Worm (Caenorhabditis elegans) whole organism, L4 larva: ENCODE measurements around the gene E04D5.4.
A peak's percentile ranks its signal among the peaks of the same experiment; 100 is the strongest.

Experiments used
- D1046.2 ChIP-seq: fragments of 200-800 bp; sonication (Bioruptor generic); IDR thresholded peaks from 2 replicates; pipeline ENCODE4 v1.3.6; 2022; ENCODE audit warnings: missing genetic modification characterization, missing compliant biosample characterization
- F10B5.3 ChIP-seq: sonication (generic microtip); optimal IDR thresholded peaks from 2 replicates; lab custom pipeline; 2016; ENCODE audit warnings: mild to moderate bottlenecking, missing genetic modification characterization, missing compliant biosample characterization
- F37D6.2 ChIP-seq: sonication (generic microtip); optimal IDR thresholded peaks from 2 replicates; lab custom pipeline; 2016; ENCODE audit warnings: mild to moderate bottlenecking, missing genetic modification characterization, missing compliant biosample characterization
- F49E8.2 ChIP-seq: sonication (generic microtip); optimal IDR thresholded peaks from 2 replicates; lab custom pipeline; 2016; ENCODE audit warnings: missing compliant biosample characterization, mild to moderate bottlenecking, missing genetic modification characterization, borderline replicate concordance
- T26A8.4 ChIP-seq: fragments of 200-800 bp; sonication (Bioruptor generic); IDR thresholded peaks from 2 replicates; pipeline ENCODE4 v1.3.6; 2022; ENCODE audit warnings: missing genetic modification characterization, missing compliant biosample characterization
- Y105C5A.15 ChIP-seq: fragments of 200-800 bp; sonication (Bioruptor generic); IDR thresholded peaks from 2 replicates; pipeline ENCODE4 v1.3.6; 2022; ENCODE audit warnings: missing genetic modification characterization, missing compliant biosample characterization
- Y48G9A.11 ChIP-seq: fragments of 200-800 bp; sonication (Bioruptor generic); IDR thresholded peaks from 2 replicates; pipeline ENCODE4 v1.3.6; 2022; ENCODE audit warnings: missing genetic modification reagents, missing genetic modification characterization, missing compliant biosample characterization
- Y5F2A.4 ChIP-seq: fragments of 200-800 bp; sonication (Bioruptor generic); optimal IDR thresholded peaks from 2 replicates; lab custom pipeline; 2018; ENCODE audit warnings: mild to moderate bottlenecking, missing genetic modification characterization, missing compliant biosample characterization
- ZK546.5 ChIP-seq, 2 experiments: sonication (generic microtip); optimal IDR thresholded peaks; 2 replicates each; lab custom pipeline; 2017; ENCODE audit warnings: missing biosample characterization in 2 of 2, missing genetic modification characterization in 2 of 2
- ama-1 ChIP-seq: fragments of 150-350 bp; optimal IDR thresholded peaks from 2 replicates; lab custom pipeline; 2014; ENCODE audit warnings: inconsistent platforms, mixed read lengths
- arid-1 ChIP-seq: fragments of 200-800 bp; sonication (Bioruptor generic); conservative IDR thresholded peaks from 2 replicates; pipeline ENCODE4 v1.3.6; 2022; ENCODE audit warnings: missing genetic modification reagents, missing genetic modification characterization, missing compliant biosample characterization
- ceh-28 ChIP-seq: fragments of 150-350 bp; optimal IDR thresholded peaks from 2 replicates; lab custom pipeline; 2014; ENCODE audit warnings: missing biosample characterization, missing genetic modification reagents, missing genetic modification characterization
- ceh-44 ChIP-seq: fragments of 200-800 bp; sonication (Bioruptor generic); IDR thresholded peaks from 2 replicates; pipeline ENCODE4 v1.3.6; 2022; ENCODE audit warnings: missing genetic modification reagents, missing genetic modification characterization, missing compliant biosample characterization
- ceh-62 ChIP-seq: sonication (generic microtip); optimal IDR thresholded peaks from 2 replicates; lab custom pipeline; 2017; ENCODE audit warnings: missing biosample characterization, missing genetic modification characterization
- ceh-82 ChIP-seq: sonication (generic microtip); optimal IDR thresholded peaks from 2 replicates; lab custom pipeline; 2017; ENCODE audit warnings: missing biosample characterization, missing genetic modification characterization
- daf-12 ChIP-seq: fragments of 150-350 bp; optimal IDR thresholded peaks from 2 replicates; lab custom pipeline; 2014; ENCODE audit warnings: missing biosample characterization, missing genetic modification reagents, missing genetic modification characterization
- daf-19 ChIP-seq: fragments of 200-800 bp; sonication (Bioruptor generic); conservative IDR thresholded peaks from 2 replicates; pipeline ENCODE4 v1.3.6; 2022; ENCODE audit warnings: missing genetic modification characterization, missing compliant biosample characterization
- dmd-6 ChIP-seq: fragments of 200-800 bp; sonication (Bioruptor generic); IDR thresholded peaks from 2 replicates; pipeline ENCODE4 v1.3.6; 2022; ENCODE audit warnings: missing genetic modification reagents, missing genetic modification characterization, missing compliant biosample characterization
- dmd-8 ChIP-seq: fragments of 200-800 bp; sonication (Bioruptor generic); IDR thresholded peaks from 2 replicates; pipeline ENCODE4 v1.3.6; 2022; ENCODE audit warnings: missing genetic modification characterization, missing compliant biosample characterization
- dmd-9 ChIP-seq: fragments of 200-800 bp; sonication (Bioruptor generic); IDR thresholded peaks from 2 replicates; pipeline ENCODE4 v1.3.6; 2022; ENCODE audit warnings: missing genetic modification reagents, missing genetic modification characterization, missing compliant biosample characterization
- egl-43 ChIP-seq: fragments of 200-800 bp; sonication (Bioruptor generic); IDR thresholded peaks from 2 replicates; pipeline ENCODE4 v1.3.6; 2022; ENCODE audit warnings: missing genetic modification reagents, missing genetic modification characterization, missing compliant biosample characterization
- fkh-10 ChIP-seq: fragments of 150-350 bp; optimal IDR thresholded peaks from 2 replicates; lab custom pipeline; 2014; ENCODE audit warnings: missing biosample characterization, missing genetic modification reagents, missing genetic modification characterization
- gei-8 ChIP-seq: fragments of 200-800 bp; sonication (Bioruptor generic); optimal IDR thresholded peaks from 2 replicates; lab custom pipeline; 2018; ENCODE audit warnings: mild to moderate bottlenecking, missing genetic modification characterization, missing compliant biosample characterization
- hif-1 ChIP-seq, 2 experiments: sonication (generic microtip); optimal IDR thresholded peaks; 2 replicates each; lab custom pipeline; 2016 to 2017; ENCODE audit warnings: missing compliant biosample characterization in 2 of 2, missing genetic modification characterization in 2 of 2, missing genetic modification reagents in 2 of 2, missing genotype in 2 of 2, mild to moderate bottlenecking in 1 of 2
- hlh-11 ChIP-seq: fragments of 200-800 bp; sonication (Bioruptor generic); optimal IDR thresholded peaks from 2 replicates; lab custom pipeline; 2018; ENCODE audit warnings: mild to moderate bottlenecking, missing genetic modification characterization, missing compliant biosample characterization
- hlh-30 ChIP-seq: sonication (generic microtip); optimal IDR thresholded peaks from 2 replicates; lab custom pipeline; 2017; ENCODE audit warnings: antibody characterized with exemption, mild to moderate bottlenecking, missing genetic modification characterization, missing compliant biosample characterization; ENCODE audit not compliant: insufficient read depth
- hmg-1.1 ChIP-seq: fragments of 200-800 bp; sonication (Bioruptor generic); IDR thresholded peaks from 2 replicates; pipeline ENCODE4 v1.3.6; 2022; ENCODE audit warnings: missing genetic modification reagents, missing genetic modification characterization, missing compliant biosample characterization
- lin-13 ChIP-seq: fragments of 150-350 bp; optimal IDR thresholded peaks from 2 replicates; lab custom pipeline; 2014; ENCODE audit warnings: missing biosample characterization, missing genetic modification reagents, missing genetic modification characterization
- lin-15B ChIP-seq: fragments of 150-350 bp; sonication (generic microtip); optimal IDR thresholded peaks from 3 replicates; lab custom pipeline; 2014; ENCODE audit warnings: missing biosample characterization, missing genetic modification characterization
- lin-29 ChIP-seq: fragments of 200-800 bp; sonication (Bioruptor generic); IDR thresholded peaks from 2 replicates; pipeline ENCODE4 v1.3.6; 2022; ENCODE audit warnings: missing genetic modification reagents, missing genetic modification characterization, missing compliant biosample characterization
- lin-38 ChIP-seq: fragments of 200-800 bp; sonication (Bioruptor generic); IDR thresholded peaks from 2 replicates; pipeline ENCODE4 v1.3.6; 2022; ENCODE audit warnings: missing genetic modification reagents, missing genetic modification characterization, missing compliant biosample characterization
- lin-39 ChIP-seq: fragments of 150-350 bp; optimal IDR thresholded peaks from 2 replicates; lab custom pipeline; 2014; ENCODE audit warnings: missing biosample characterization, missing genetic modification reagents, missing genetic modification characterization
- madf-9 ChIP-seq: fragments of 200-800 bp; sonication (Bioruptor generic); conservative IDR thresholded peaks from 2 replicates; pipeline ENCODE4 v1.3.6; 2022; ENCODE audit warnings: missing genetic modification reagents, missing genetic modification characterization, missing compliant biosample characterization
- mdl-1 ChIP-seq, 2 experiments: fragments of 150-350 bp in 1 of 2; sonication (generic microtip) in 1 of 2; optimal IDR thresholded peaks; 2 replicates each; lab custom pipeline; 2014 to 2017; ENCODE audit warnings: missing biosample characterization in 2 of 2, missing genetic modification characterization in 2 of 2
- mdt-29 ChIP-seq: fragments of 200-800 bp; sonication (Bioruptor generic); IDR thresholded peaks from 2 replicates; pipeline ENCODE4 v1.3.6; 2022; ENCODE audit warnings: missing genetic modification reagents, missing genetic modification characterization, missing compliant biosample characterization
- nhr-10 ChIP-seq: fragments of 150-350 bp; optimal IDR thresholded peaks from 2 replicates; lab custom pipeline; 2014; ENCODE audit warnings: missing biosample characterization, missing genetic modification characterization
- nhr-25 ChIP-seq: sonication (generic microtip); optimal IDR thresholded peaks from 2 replicates; lab custom pipeline; 2017; ENCODE audit warnings: missing genetic modification characterization, mild to moderate bottlenecking, missing compliant biosample characterization, antibody characterized with exemption, moderate library complexity, borderline replicate concordance; ENCODE audit not compliant: insufficient read depth
- nhr-28 ChIP-seq: fragments of 150-350 bp; optimal IDR thresholded peaks from 2 replicates; lab custom pipeline; 2014; ENCODE audit warnings: missing biosample characterization, missing genetic modification characterization
- pha-4 ChIP-seq, 2 experiments: fragments of 150-350 bp in 1 of 2; fragments of 200-800 bp in 1 of 2; sonication (Bioruptor generic) in 1 of 2; IDR thresholded peaks in 1 of 2; optimal IDR thresholded peaks in 1 of 2; 2 replicates each; pipeline versions ENCODE4 v1.3.6 to Lab custom; 2014 to 2022; ENCODE audit warnings: missing genetic modification characterization in 2 of 2, missing genetic modification reagents in 2 of 2, missing biosample characterization in 1 of 2, missing compliant biosample characterization in 1 of 2
- php-3 ChIP-seq: fragments of 200-800 bp; sonication (Bioruptor generic); IDR thresholded peaks from 2 replicates; pipeline ENCODE4 v1.3.6; 2022; ENCODE audit warnings: missing genetic modification reagents, missing genetic modification characterization, missing compliant biosample characterization
- pqm-1 ChIP-seq: sonication (generic microtip); optimal IDR thresholded peaks from 2 replicates; lab custom pipeline; 2017; ENCODE audit warnings: missing biosample characterization, missing genetic modification characterization
- rbr-2 ChIP-seq: sonication (generic microtip); optimal IDR thresholded peaks from 2 replicates; lab custom pipeline; 2016; ENCODE audit warnings: missing genotype, missing genetic modification characterization, missing compliant biosample characterization
- saeg-2 ChIP-seq: fragments of 200-800 bp; sonication (Bioruptor generic); IDR thresholded peaks from 2 replicates; pipeline ENCODE4 v1.3.6; 2022; ENCODE audit warnings: missing genetic modification reagents, missing genetic modification characterization, missing compliant biosample characterization
- skn-1 ChIP-seq: fragments of 150-350 bp; optimal IDR thresholded peaks from 2 replicates; lab custom pipeline; 2014; ENCODE audit warnings: missing biosample characterization, missing genetic modification characterization
- spr-1 ChIP-seq: sonication (generic microtip); optimal IDR thresholded peaks from 2 replicates; lab custom pipeline; 2016; ENCODE audit warnings: mild to moderate bottlenecking, missing genetic modification characterization, missing compliant biosample characterization
- spr-3 ChIP-seq: fragments of 200-800 bp; sonication (Bioruptor generic); optimal IDR thresholded peaks from 2 replicates; lab custom pipeline; 2018; ENCODE audit warnings: mild to moderate bottlenecking, missing genetic modification characterization, missing compliant biosample characterization
- tra-1 ChIP-seq: fragments of 200-800 bp; sonication (Bioruptor generic); IDR thresholded peaks from 2 replicates; pipeline ENCODE4 v1.3.6; 2022; ENCODE audit warnings: missing genetic modification reagents, missing genetic modification characterization, missing compliant biosample characterization
- unc-39 ChIP-seq: sonication (generic microtip); optimal IDR thresholded peaks from 2 replicates; lab custom pipeline; 2017; ENCODE audit warnings: missing biosample characterization, missing genetic modification characterization
- unc-62 ChIP-seq, 3 experiments: fragments of 150-350 bp in 1 of 3; sonication (generic microtip); optimal IDR thresholded peaks in 2 of 3; peaks in 1 of 3; 1 replicate in 1 of 3; 2 replicates in 2 of 3; lab custom pipeline; 2014 to 2017; ENCODE audit warnings: missing biosample characterization in 3 of 3, missing genetic modification characterization in 3 of 3, missing genetic modification reagents in 3 of 3, missing genotype in 1 of 3
- zag-1 ChIP-seq: fragments of 150-350 bp; optimal IDR thresholded peaks from 2 replicates; lab custom pipeline; 2014; ENCODE audit warnings: missing biosample characterization, missing genetic modification characterization
- ztf-11 ChIP-seq: fragments of 150-350 bp; optimal IDR thresholded peaks from 2 replicates; lab custom pipeline; 2014; ENCODE audit warnings: missing biosample characterization, missing genetic modification characterization

Gene E04D5.4

DNA sequence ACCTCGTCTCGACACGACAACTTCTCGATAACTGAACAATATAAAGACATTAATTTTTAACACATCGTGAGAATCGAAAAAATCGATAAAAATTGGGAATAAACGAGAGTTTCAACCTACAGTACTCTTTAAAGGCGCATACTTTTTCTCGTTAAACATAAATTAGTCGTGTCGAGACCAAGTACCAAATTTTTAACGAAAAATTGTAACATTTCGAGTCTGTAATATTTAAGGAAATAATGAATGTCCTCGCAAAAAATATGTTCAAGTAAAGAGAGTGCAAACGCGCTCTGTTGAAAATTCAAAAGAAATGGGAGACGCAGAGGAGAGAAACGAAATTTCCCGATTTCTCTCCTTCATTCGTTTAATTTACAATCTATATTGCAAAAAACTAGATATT, 10.3 kb downstream of the E04D5.4 start (continued):
- TF ChIP-seq lin-38, result peak; percentile 72
- no peak for TF ChIP-seq hmg-1.1 (GFP tag; lab: Robert Waterston, UW)
- TF ChIP-seq mdl-1 (tag; optimal IDR thresholded peaks at IDR 0.05; lab: Kevin White, UChicago), result no peak
- TF ChIP-seq pha-4 (GFP tag; IDR thresholded peaks at IDR 0.05; lab: Robert Waterston, UW), result no peak
- no peak for TF ChIP-seq pha-4 (tag; optimal IDR thresholded peaks at IDR 0.05; lab: Kevin White, UChicago)
- TF ChIP-seq F10B5.3 (tag; lab: Kevin White, UChicago), result no peak
- no peak for TF ChIP-seq dmd-9
- TF ChIP-seq ceh-28 (tag; lab: Kevin White, UChicago), result no peak
- no peak for TF ChIP-seq zag-1 (tag; lab: Kevin White, UChicago)
- no peak for TF ChIP-seq ZK546.5 (tag; optimal IDR thresholded peaks at IDR 0.05; lab: Kevin White, UChicago)
- no peak for TF ChIP-seq lin-29 (GFP tag; lab: Robert Waterston, UW)
- TF ChIP-seq lin-13 (GFP tag; lab: Kevin White, UChicago), result no peak
- no peak for TF ChIP-seq tra-1 (GFP tag; lab: Robert Waterston, UW)
- no peak for TF ChIP-seq nhr-10 (tag; lab: Kevin White, UChicago)
- peak; percentile 56 for TF ChIP-seq ama-1
- no peak for TF ChIP-seq lin-15B (tag; lab: Kevin White, UChicago)
- TF ChIP-seq spr-3, result no peak
- no peak for TF ChIP-seq ceh-82 (tag; lab: Kevin White, UChicago)
- 0 out of 2 replicates have a peak, but pooled peaks have one; percentile 25 for TF ChIP-seq Y48G9A.11
- TF ChIP-seq egl-43, result no peak
- TF ChIP-seq hif-1 (tag; optimal IDR thresholded peaks at IDR 0.05; lab: Kevin White, UChicago), result no peak
- no peak for TF ChIP-seq dmd-6 (GFP tag; lab: Robert Waterston, UW)
- no peak for TF ChIP-seq nhr-28 (tag; lab: Kevin White, UChicago)
- no peak for TF ChIP-seq rbr-2 (tag; lab: Kevin White, UChicago)
- TF ChIP-seq madf-9, result no peak
- no peak for TF ChIP-seq fkh-10 (GFP tag; lab: Kevin White, UChicago)
- TF ChIP-seq pqm-1 (tag; lab: Kevin White, UChicago), result no peak
- TF ChIP-seq mdt-29 (GFP tag; lab: Robert Waterston, UW), result no peak
- TF ChIP-seq lin-39 (tag; lab: Kevin White, UChicago), result no peak
- no peak for TF ChIP-seq php-3 (GFP tag; lab: Robert Waterston, UW)
- no peak for TF ChIP-seq unc-39
- TF ChIP-seq hlh-11 (tag; lab: Kevin White, UChicago), result no peak
- no peak for TF ChIP-seq Y5F2A.4
- TF ChIP-seq unc-62 (GFP tag; optimal IDR thresholded peaks at IDR 0.05 in 1 of 2; lab: Kevin White, UChicago), result no peak
- no peak for TF ChIP-seq unc-62 (tag; optimal IDR thresholded peaks at IDR 0.05; lab: Kevin White, UChicago)
- TF ChIP-seq ceh-62 (tag; lab: Kevin White, UChicago), result no peak
- no peak for TF ChIP-seq daf-12
- TF ChIP-seq skn-1 (tag; lab: Kevin White, UChicago), result no peak
- no peak for TF ChIP-seq F37D6.2
- TF ChIP-seq nhr-25 (tag; lab: Kevin White, UChicago), result peak; percentile 12
- no peak for TF ChIP-seq ceh-44 (GFP tag; lab: Robert Waterston, UW)
- no peak for TF ChIP-seq spr-1 (tag; lab: Kevin White, UChicago)
- TF ChIP-seq D1046.2 (GFP tag; lab: Robert Waterston, UW), result no peak
- no peak for TF ChIP-seq T26A8.4 (GFP tag; lab: Robert Waterston, UW)
- no peak for TF ChIP-seq arid-1 (GFP tag; lab: Robert Waterston, UW)
- no peak for TF ChIP-seq Y105C5A.15 (GFP tag; lab: Robert Waterston, UW)
- no peak for TF ChIP-seq gei-8
- TF ChIP-seq saeg-2 (GFP tag; lab: Robert Waterston, UW), result no peak
- TF ChIP-seq F49E8.2 (tag; lab: Kevin White, UChicago), result no peak
- no peak for TF ChIP-seq daf-19
- no peak for TF ChIP-seq dmd-8 (GFP tag; lab: Robert Waterston, UW)
- peak; percentile 31 for TF ChIP-seq hlh-30 (tag; lab: Kevin White, UChicago)
- no peak for TF ChIP-seq ztf-11 (tag; lab: Kevin White, UChicago)
